Comparison of ENCODE assay signal across 5 worm cellular contexts in genomic region chrIV:6631704-6632272, ce11.
TF ChIP-seq lines count a peak whose summit lies in the region.

TSS of gene cest-5.1 (minus strand) at chrIV:6631754.
TSS of gene C01B10.9 (plus strand) at chrIV:6632222.

TF ChIP-seq in whole organism, L1 larva, 84 proteins besides CTCF, POLR2A, EP300 and RAD21 (continues in another document):
- TF ChIP-seq ets-5 (GFP tag; IDR thresholded peaks at IDR 0.05; lab: Robert Waterston, UW) (no peak), unc-98 (GFP tag; IDR thresholded peaks at IDR 0.05; lab: Robert Waterston, UW) (peak; percentile 83), skn-1 (tag; optimal IDR thresholded peaks at IDR 0.05; lab: Kevin White, UChicago) (peak; percentile 77), efl-3 (GFP tag; optimal IDR thresholded peaks at IDR 0.05; lab: Kevin White, UChicago) (no peak), egl-13 (tag; optimal IDR thresholded peaks at IDR 0.05; lab: Kevin White, UChicago) (peak; percentile 83), sox-4 (tag; optimal IDR thresholded peaks at IDR 0.05; lab: Kevin White, UChicago) (peak; percentile 86), nhr-237 (tag; optimal IDR thresholded peaks at IDR 0.05; lab: Kevin White, UChicago) (no peak), egl-27 (tag; optimal IDR thresholded peaks at IDR 0.05; lab: Kevin White, UChicago) (no peak), nhr-12 (tag; optimal IDR thresholded peaks at IDR 0.05; lab: Kevin White, UChicago) (no peak), aly-2 (tag; optimal IDR thresholded peaks at IDR 0.05; lab: Kevin White, UChicago) (no peak), unc-130 (tag; optimal IDR thresholded peaks at IDR 0.05; lab: Kevin White, UChicago) (peak; percentile 58), pax-3 (tag; optimal IDR thresholded peaks at IDR 0.05; lab: Kevin White, UChicago) (peak; percentile 86), pqm-1 (tag; optimal IDR thresholded peaks at IDR 0.05; lab: Kevin White, UChicago) (no peak), nhr-19 (GFP tag; conservative IDR thresholded peaks at IDR 0.05; lab: Robert Waterston, UW) (peak; percentile 85), lin-15B (tag; optimal IDR thresholded peaks at IDR 0.05; lab: Kevin White, UChicago) (peak; percentile 62), swsn-7 (tag; optimal IDR thresholded peaks at IDR 0.05; lab: Kevin White, UChicago) (peak; percentile 82), snu-23 (GFP tag; optimal IDR thresholded peaks at IDR 0.05; lab: Kevin White, UChicago) (peak; percentile 85), fkh-4 (tag; optimal IDR thresholded peaks at IDR 0.05; lab: Kevin White, UChicago; ENCODE audit: borderline replicate concordance) (peak; percentile 91)

TF ChIP-seq in whole organism, L3 larva, 47 proteins besides CTCF, POLR2A, EP300 and RAD21 (continues in another document):
- TF ChIP-seq zag-1 (tag; optimal IDR thresholded peaks at IDR 0.05; lab: Kevin White, UChicago) (no peak), mdl-1 (tag; optimal IDR thresholded peaks at IDR 0.05; lab: Kevin White, UChicago) (no peak), mml-1 (tag; optimal IDR thresholded peaks at IDR 0.05; lab: Kevin White, UChicago) (no peak), ceh-9 (tag; optimal IDR thresholded peaks at IDR 0.05; lab: Kevin White, UChicago) (no peak), lsy-12 (tag; optimal IDR thresholded peaks at IDR 0.05; lab: Kevin White, UChicago) (peak; percentile 61), sea-2 (GFP tag; optimal IDR thresholded peaks at IDR 0.05; lab: Kevin White, UChicago) (no peak), fos-1 (tag; optimal IDR thresholded peaks at IDR 0.05; lab: Kevin White, UChicago) (no peak), unc-62 (GFP tag; optimal IDR thresholded peaks at IDR 0.05; lab: Kevin White, UChicago) (no peak), nhr-28 (tag; optimal IDR thresholded peaks at IDR 0.05; lab: Kevin White, UChicago) (no peak), elt-1 (tag; optimal IDR thresholded peaks at IDR 0.05; lab: Kevin White, UChicago) (no peak), ztf-4 (tag; optimal IDR thresholded peaks at IDR 0.05; lab: Kevin White, UChicago) (no peak), daf-12 (tag; optimal IDR thresholded peaks at IDR 0.05; lab: Kevin White, UChicago) (no peak), egl-5 (tag; optimal IDR thresholded peaks at IDR 0.05; lab: Kevin White, UChicago) (no peak), jun-1 (tag; optimal IDR thresholded peaks at IDR 0.05; lab: Kevin White, UChicago) (no peak), nhr-43 (tag; optimal IDR thresholded peaks at IDR 0.05; lab: Kevin White, UChicago; ENCODE audit: poor library complexity, severe bottlenecking) (peak; percentile 91), nfya-1 (tag; optimal IDR thresholded peaks at IDR 0.05; lab: Kevin White, UChicago; ENCODE audit: insufficient read depth) (peak; percentile 80), ceh-16 (tag; optimal IDR thresholded peaks at IDR 0.05; lab: Kevin White, UChicago) (no peak), egl-27 (tag; optimal IDR thresholded peaks at IDR 0.05; lab: Kevin White, UChicago) (no peak), aly-2 (tag; optimal IDR thresholded peaks at IDR 0.05; lab: Kevin White, UChicago) (no peak), nhr-237 (tag; optimal IDR thresholded peaks at IDR 0.05; lab: Kevin White, UChicago) (no peak)

TF ChIP-seq in whole organism, early embryonic, 17 proteins besides CTCF, POLR2A, EP300 and RAD21:
- TF ChIP-seq F13C5.2 (tag; optimal IDR thresholded peaks at IDR 0.05; lab: Kevin White, UChicago) (peak; percentile 26), ceh-13 (GFP tag; optimal IDR thresholded peaks at IDR 0.05; lab: Kevin White, UChicago) (no peak), ets-7 (tag; optimal IDR thresholded peaks at IDR 0.05; lab: Kevin White, UChicago) (no peak), tbx-37 (GFP tag; conservative IDR thresholded peaks at IDR 0.05; lab: Robert Waterston, UW) (peak; percentile 71), aly-1 (tag; optimal IDR thresholded peaks at IDR 0.05; lab: Kevin White, UChicago) (no peak)

TF ChIP-seq in whole organism, midembryonic, 9 proteins besides CTCF, POLR2A, EP300 and RAD21:
- no peak for TF ChIP-seq med-1 (GFP tag; optimal IDR thresholded peaks at IDR 0.05; lab: Kevin White, UChicago; ENCODE audit: insufficient read depth)
- peak; percentile 9 for TF ChIP-seq cog-1 (tag; optimal IDR thresholded peaks at IDR 0.05; lab: Kevin White, UChicago)
- TF ChIP-seq T22C8.4 (GFP tag; IDR thresholded peaks at IDR 0.05; lab: Robert Waterston, UW): 0 out of 2 replicates have a peak, but pooled peaks have one; percentile 27

TF ChIP-seq in whole organism, young adult, 124 proteins besides CTCF, POLR2A, EP300 and RAD21:
- TF ChIP-seq snpc-1.1 (tag; optimal IDR thresholded peaks at IDR 0.05; lab: Kevin White, UChicago; ENCODE audit: insufficient read depth) (peak; percentile 2), Y67H2A.10 (GFP tag; conservative IDR thresholded peaks at IDR 0.05; lab: Robert Waterston, UW) (peak; percentile 18; the same call in 1 of the 2 replicates), efl-1 (GFP tag; optimal IDR thresholded peaks at IDR 0.05; lab: Kevin White, UChicago) (peak; percentile 72), dpl-1 (GFP tag; optimal IDR thresholded peaks at IDR 0.05; lab: Kevin White, UChicago) (peak; percentile 76), let-607 (tag; optimal IDR thresholded peaks at IDR 0.05; lab: Kevin White, UChicago) (peak in 1 of 2 experiments; percentile 41), madf-10 (tag; optimal IDR thresholded peaks at IDR 0.05; lab: Kevin White, UChicago) (peak; percentile 0), rcor-1 (GFP tag; IDR thresholded peaks at IDR 0.05; lab: Robert Waterston, UW) (0 out of 2 replicates have a peak, but pooled peaks have one; percentile 44), aptf-2 (GFP tag; conservative IDR thresholded peaks at IDR 0.05; lab: Robert Waterston, UW) (peak; percentile 49; the same call in 1 of the 2 replicates), nhr-27 (tag; optimal IDR thresholded peaks at IDR 0.05; lab: Kevin White, UChicago) (no peak), attf-6 (GFP tag; IDR thresholded peaks at IDR 0.05; lab: Robert Waterston, UW) (peak; percentile 53; the same call in 1 of the 2 replicates), unc-130 (GFP tag; optimal IDR thresholded peaks at IDR 0.05; lab: Kevin White, UChicago) (peak; percentile 87), ceh-91 (GFP tag; IDR thresholded peaks at IDR 0.05; lab: Robert Waterston, UW) (no peak), K12H6.12 (tag; optimal IDR thresholded peaks at IDR 0.05; lab: Kevin White, UChicago) (peak; percentile 48), madf-6 (GFP tag; IDR thresholded peaks at IDR 0.05; lab: Robert Waterston, UW) (no peak), K11D2.4 (GFP tag; IDR thresholded peaks at IDR 0.05; lab: Robert Waterston, UW) (no peak), zfh-2 (GFP tag; conservative IDR thresholded peaks at IDR 0.05; lab: Robert Waterston, UW) (no peak), attf-5 (GFP tag; optimal IDR thresholded peaks at IDR 0.05; lab: Kevin White, UChicago) (no peak), snpc-1.3 (tag; optimal IDR thresholded peaks at IDR 0.05; lab: Kevin White, UChicago; ENCODE audit: insufficient read depth) (peak; percentile 35), ZK185.1 (tag; optimal IDR thresholded peaks at IDR 0.05; lab: Kevin White, UChicago; ENCODE audit: poor library complexity, severe bottlenecking) (peak; percentile 83), snpc-4 (GFP tag; optimal IDR thresholded peaks at IDR 0.05; lab: Kevin White, UChicago) (peak; percentile 40), snpc-4 (tag; optimal IDR thresholded peaks at IDR 0.05; lab: Kevin White, UChicago) (peak; percentile 50 to 84 (median 73)), lir-1 (GFP tag; conservative IDR thresholded peaks at IDR 0.05; lab: Robert Waterston, UW) (peak; percentile 45; the same call in 1 of the 2 replicates), nfya-1 (tag; optimal IDR thresholded peaks at IDR 0.05; lab: Kevin White, UChicago; ENCODE audit: borderline replicate concordance, insufficient read depth) (no peak), F39B2.1 (GFP tag; IDR thresholded peaks at IDR 0.05; lab: Robert Waterston, UW) (0 out of 2 replicates have a peak, but pooled peaks have one; percentile 47), bed-2 (GFP tag; IDR thresholded peaks at IDR 0.05; lab: Robert Waterston, UW) (peak; percentile 64; the same call in 1 of the 2 replicates), lin-54 (GFP tag; optimal IDR thresholded peaks at IDR 0.05; lab: Kevin White, UChicago) (peak; percentile 90), F57A8.1 (GFP tag; optimal IDR thresholded peaks at IDR 0.05; lab: Kevin White, UChicago) (no peak), ceh-27 (GFP tag; optimal IDR thresholded peaks at IDR 0.05; lab: Kevin White, UChicago) (peak; percentile 60), lin-40 (tag; optimal IDR thresholded peaks at IDR 0.05; lab: Kevin White, UChicago) (peak; percentile 45), D2030.7 (GFP tag; IDR thresholded peaks at IDR 0.05; lab: Robert Waterston, UW) (peak; percentile 37; the same call in 1 of the 2 replicates), attf-3 (GFP tag; conservative IDR thresholded peaks at IDR 0.05; lab: Robert Waterston, UW) (peak; percentile 58; the same call in 1 of the 2 replicates), lin-35 (GFP tag; optimal IDR thresholded peaks at IDR 0.05; lab: Kevin White, UChicago) (peak in 2 of 3 experiments; percentile 18 to 86), tbp1 (GFP tag; optimal IDR thresholded peaks at IDR 0.05; lab: Kevin White, UChicago) (peak; percentile 47), snpc-3.4 (tag; optimal IDR thresholded peaks at IDR 0.05; lab: Kevin White, UChicago) (peak; percentile 50), F55B11.4 (tag; optimal IDR thresholded peaks at IDR 0.05; lab: Kevin White, UChicago; ENCODE audit: borderline replicate concordance, insufficient read depth) (no peak), Y53G8AR.9 (GFP tag; conservative IDR thresholded peaks at IDR 0.05; lab: Robert Waterston, UW) (no peak), nhr-80 (tag; optimal IDR thresholded peaks at IDR 0.05; lab: Kevin White, UChicago) (peak; percentile 15)

Comparison
In these comparisons a context has a peak if more than half of its experiments do, and no peak if none do; other contexts are left out.
1. Of the 8 proteins assayed by ChIP-seq in both whole organism, young adult and whole organism, L1 larva: peak only in whole organism, young adult: none; only in whole organism, L1 larva: nhr-90; in both: dpl-1, efl-1, lin-35, snpc-4 and unc-130; in neither: 2.